Fruit fly (Drosophila melanogaster) whole organism, pupa: ENCODE data around the gene CG14624.

ENCODE experiments used
- CG12605 ChIP-seq: fragments of 200-800 bp; sonication (Bioruptor generic); IDR thresholded peaks from 2 replicates; pipeline ENCODE4 v1.3.6; 2022; ENCODE audit warnings: missing biosample characterization, missing genetic modification characterization
- CG15710 ChIP-seq: fragments of 200-800 bp; sonication (Bioruptor generic); optimal IDR thresholded peaks from 2 replicates; lab custom pipeline; 2018; ENCODE audit warnings: missing biosample characterization, mild to moderate bottlenecking, missing genetic modification characterization, moderate library complexity
- CG32121 ChIP-seq: fragments of 200-800 bp; sonication (Bioruptor generic); IDR thresholded peaks from 2 replicates; pipeline ENCODE4 v1.3.6; 2022; ENCODE audit warnings: missing biosample characterization, missing genetic modification characterization
- CG34367 ChIP-seq: fragments of 200-800 bp; sonication (Bioruptor generic); optimal IDR thresholded peaks from 2 replicates; lab custom pipeline; 2018; ENCODE audit warnings: missing biosample characterization, mild to moderate bottlenecking, missing genetic modification characterization
- CG4496 ChIP-seq: fragments of 200-800 bp; sonication (Bioruptor generic); IDR thresholded peaks from 3 replicates; pipeline ENCODE4 v1.3.6; 2022; ENCODE audit warnings: missing biosample characterization, missing genetic modification characterization
- CG8159 ChIP-seq: fragments of 200-800 bp; sonication (Bioruptor generic); optimal IDR thresholded peaks from 3 replicates; lab custom pipeline; 2018; ENCODE audit warnings: missing biosample characterization, mild to moderate bottlenecking, missing genetic modification characterization, moderate library complexity
- CG8301 ChIP-seq: fragments of 200-800 bp; sonication (Bioruptor generic); optimal IDR thresholded peaks from 2 replicates; lab custom pipeline; 2018; ENCODE audit warnings: missing biosample characterization, mild to moderate bottlenecking, missing genetic modification characterization
- CG9948 ChIP-seq: fragments of 200-800 bp; sonication (Bioruptor generic); optimal IDR thresholded peaks from 2 replicates; lab custom pipeline; 2018; ENCODE audit warnings: missing biosample characterization, mild to moderate bottlenecking, missing genetic modification characterization, moderate library complexity
- EcR ChIP-seq: fragments of 200-800 bp; sonication (Bioruptor generic); optimal IDR thresholded peaks from 3 replicates; lab custom pipeline; 2019; ENCODE audit warnings: missing biosample characterization, missing genetic modification characterization, mild to moderate bottlenecking, moderate library complexity, missing genetic modification reagents
- Pif1A ChIP-seq: fragments of 200-800 bp; sonication (Bioruptor generic); optimal IDR thresholded peaks from 3 replicates; lab custom pipeline; 2016; ENCODE audit warnings: missing biosample characterization, missing genetic modification characterization
- Pif1B ChIP-seq: fragments of 200-800 bp; sonication (Bioruptor generic); optimal IDR thresholded peaks from 3 replicates; lab custom pipeline; 2016; ENCODE audit warnings: missing biosample characterization, missing genetic modification characterization
- Snoo ChIP-seq: fragments of 200-800 bp; sonication (Bioruptor generic); optimal IDR thresholded peaks from 3 replicates; lab custom pipeline; 2017; ENCODE audit warnings: missing biosample characterization, mild to moderate bottlenecking, missing genetic modification characterization, inconsistent platforms
- gl ChIP-seq: fragments of 200-800 bp; sonication (Bioruptor generic); optimal IDR thresholded peaks from 2 replicates; lab custom pipeline; 2018; ENCODE audit warnings: missing biosample characterization, mild to moderate bottlenecking, missing genetic modification characterization
- rn ChIP-seq: fragments of 200-800 bp; sonication (Bioruptor generic); IDR thresholded peaks from 2 replicates; pipeline ENCODE4 v1.3.6; 2022; ENCODE audit warnings: missing biosample characterization, missing genetic modification characterization

DNA sequence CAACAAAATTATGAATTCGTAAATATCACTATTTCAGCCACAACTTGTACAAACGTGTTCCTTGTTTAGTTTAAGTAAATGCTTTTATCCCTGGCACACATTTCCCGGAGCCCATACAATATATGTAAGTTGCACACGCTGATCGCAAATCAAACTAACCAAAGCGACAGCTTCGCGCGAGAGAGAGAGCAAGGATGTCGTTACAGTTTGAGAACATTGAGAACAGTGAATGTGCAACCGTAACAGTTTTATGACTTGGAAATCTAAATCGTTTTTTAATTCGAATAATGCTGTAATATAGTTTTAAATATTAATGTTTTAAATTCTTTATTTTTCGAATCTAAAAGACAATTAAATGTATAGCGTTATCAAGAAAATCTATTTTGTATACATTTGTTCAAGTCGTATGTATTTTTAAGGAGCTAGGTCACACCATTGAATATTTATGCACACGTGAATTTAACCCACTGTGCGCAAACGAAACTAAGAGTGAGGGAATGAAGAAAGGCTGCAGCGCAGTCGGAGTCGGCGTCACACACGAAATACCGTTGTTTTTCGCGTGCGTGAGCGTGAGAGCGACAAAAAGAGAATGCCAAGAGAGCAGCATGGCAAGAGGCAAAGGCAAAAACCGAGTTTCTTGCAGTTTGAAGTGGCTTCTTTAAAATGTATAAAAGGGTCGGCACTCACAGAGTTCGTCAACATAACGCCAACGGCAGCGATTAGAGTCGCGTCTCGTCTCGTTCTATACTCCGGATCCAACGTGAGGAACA, 2.9 kb downstream of the CG14624 start, which contains the start of gene CG11382:
- TF ChIP-seq Pif1B = no peak
- TF ChIP-seq EcR (GFP tag; lab: Kevin White, UChicago) = no peak
- peak; percentile 8 for TF ChIP-seq CG8159 (tag; lab: Kevin White, UChicago)
- TF ChIP-seq CG32121 (GFP tag; lab: Robert Waterston, UW) = no peak
- TF ChIP-seq gl (tag; lab: Kevin White, UChicago) = no peak
- TF ChIP-seq CG9948 (tag; lab: Kevin White, UChicago) = peak; percentile 16
- TF ChIP-seq CG15710 = no peak
- TF ChIP-seq CG34367 = no peak
- no peak for TF ChIP-seq Pif1A (GFP tag; lab: Kevin White, UChicago)
- TF ChIP-seq rn (GFP tag; lab: Robert Waterston, UW) = no peak
- no peak for TF ChIP-seq CG12605 (GFP tag; lab: Robert Waterston, UW)
- no peak for TF ChIP-seq CG4496 (GFP tag; lab: Robert Waterston, UW)
- TF ChIP-seq CG8301 (tag; lab: Kevin White, UChicago) = no peak
- no peak for TF ChIP-seq Snoo (tag; lab: Kevin White, UChicago)
